Worm (Caenorhabditis elegans) whole organism, L1 larva: ENCODE measurements around the gene hpo-26.
A peak's percentile ranks its signal among the peaks of the same experiment; 100 is the strongest.

Source experiments
- C16A3.4 ChIP-seq: fragments of 150-350 bp; optimal IDR thresholded peaks from 2 replicates; lab custom pipeline; 2014; ENCODE audit warnings: missing biosample characterization, missing genetic modification characterization
- C34B4.2 ChIP-seq: sonication (generic microtip); optimal IDR thresholded peaks from 2 replicates; lab custom pipeline; 2017; ENCODE audit warnings: mild to moderate bottlenecking, missing genetic modification characterization, missing compliant biosample characterization
- alr-1 ChIP-seq: fragments of 200-800 bp; sonication (Bioruptor generic); optimal IDR thresholded peaks from 2 replicates; lab custom pipeline; 2018; ENCODE audit warnings: borderline replicate concordance, mild to moderate bottlenecking, missing genetic modification characterization, missing compliant biosample characterization
- blmp-1 ChIP-seq: fragments of 150-350 bp; optimal IDR thresholded peaks from 2 replicates; lab custom pipeline; 2014; ENCODE audit warnings: missing biosample characterization, missing genetic modification characterization
- ceh-82 ChIP-seq, 3 experiments: fragments of 150-350 bp in 1 of 3; sonication (generic microtip) in 2 of 3; optimal IDR thresholded peaks; 2 replicates each; lab custom pipeline; 2014 to 2017; ENCODE audit warnings: missing biosample characterization in 3 of 3, missing genetic modification characterization in 3 of 3
- ceh-88 ChIP-seq: fragments of 200-800 bp; sonication (Bioruptor generic); IDR thresholded peaks from 2 replicates; pipeline ENCODE4 v1.3.6; 2022; ENCODE audit warnings: missing genetic modification characterization, missing compliant biosample characterization
- dpl-1 ChIP-seq, 3 experiments: fragments of 150-350 bp in 2 of 3; sonication (generic microtip) in 1 of 3; optimal IDR thresholded peaks; 2 replicates each; lab custom pipeline; 2014 to 2017; ENCODE audit warnings: missing biosample characterization in 3 of 3, missing genetic modification characterization in 3 of 3, missing genetic modification reagents in 3 of 3
- dsc-1 ChIP-seq: sonication (generic microtip); optimal IDR thresholded peaks from 2 replicates; lab custom pipeline; 2016; ENCODE audit warnings: mild to moderate bottlenecking, missing genetic modification characterization, missing compliant biosample characterization
- efl-1 ChIP-seq, 4 experiments: fragments of 150-350 bp; optimal IDR thresholded peaks in 3 of 4; peaks in 1 of 4; 1 replicate in 1 of 4; 2 replicates in 3 of 4; lab custom pipeline; 2014; ENCODE audit warnings: missing biosample characterization in 2 of 4, missing genetic modification characterization in 2 of 4, missing genetic modification reagents in 2 of 4
- egl-27 ChIP-seq, 2 experiments: fragments of 150-350 bp in 1 of 2; sonication (generic microtip); optimal IDR thresholded peaks; 3 replicates each; lab custom pipeline; 2017 to 2018; ENCODE audit warnings: missing biosample characterization in 2 of 2, missing genetic modification characterization in 2 of 2, missing genetic modification reagents in 2 of 2
- elt-3 ChIP-seq, 6 experiments: fragments of 150-350 bp in 1 of 6; sonication (generic microtip); optimal IDR thresholded peaks; 2 replicates each; lab custom pipeline; 2017 to 2018; ENCODE audit warnings: missing biosample characterization in 6 of 6, missing genetic modification characterization in 6 of 6, inconsistent platforms in 1 of 6
- fkh-10 ChIP-seq: sonication (generic microtip); optimal IDR thresholded peaks from 2 replicates; lab custom pipeline; 2017; ENCODE audit warnings: missing biosample characterization, missing genetic modification reagents, missing genetic modification characterization
- fkh-4 ChIP-seq: sonication (generic microtip); optimal IDR thresholded peaks from 2 replicates; lab custom pipeline; 2016; ENCODE audit warnings: missing compliant biosample characterization, missing genetic modification characterization, borderline replicate concordance
- fos-1 ChIP-seq: fragments of 150-350 bp; optimal IDR thresholded peaks from 2 replicates; lab custom pipeline; 2014; ENCODE audit warnings: missing biosample characterization, missing genetic modification characterization
- grh-1 ChIP-seq: fragments of 200-800 bp; sonication (Bioruptor generic); IDR thresholded peaks from 2 replicates; pipeline ENCODE4 v1.3.6; 2022; ENCODE audit warnings: missing genetic modification reagents, missing genetic modification characterization, missing compliant biosample characterization
- hlh-17 ChIP-seq: fragments of 200-800 bp; sonication (Bioruptor generic); optimal IDR thresholded peaks from 2 replicates; lab custom pipeline; 2018; ENCODE audit warnings: missing genetic modification characterization, mild to moderate bottlenecking, missing compliant biosample characterization, moderate library complexity, borderline replicate concordance
- hlh-4 ChIP-seq: sonication (generic microtip); optimal IDR thresholded peaks from 2 replicates; lab custom pipeline; 2016; ENCODE audit warnings: mild to moderate bottlenecking, missing genetic modification characterization, missing compliant biosample characterization
- hpl-2 ChIP-seq: fragments of 150-350 bp; optimal IDR thresholded peaks from 2 replicates; lab custom pipeline; 2014; ENCODE audit warnings: missing biosample characterization, missing genetic modification reagents, missing genetic modification characterization
- lin-13 ChIP-seq: fragments of 150-350 bp; optimal IDR thresholded peaks from 2 replicates; lab custom pipeline; 2014; ENCODE audit warnings: missing biosample characterization, missing genetic modification reagents, missing genetic modification characterization
- lin-14 ChIP-seq: fragments of 200-800 bp; sonication (Bioruptor generic); optimal IDR thresholded peaks from 2 replicates; lab custom pipeline; 2018; ENCODE audit warnings: mild to moderate bottlenecking, missing genetic modification characterization, moderate library complexity, missing compliant biosample characterization
- lin-35 ChIP-seq, 2 experiments: fragments of 150-350 bp; optimal IDR thresholded peaks; 2 replicates each; lab custom pipeline; 2014; ENCODE audit warnings: missing biosample characterization in 2 of 2, missing genetic modification characterization in 2 of 2, missing genetic modification reagents in 2 of 2
- lsy-2 ChIP-seq, 2 experiments: fragments of 150-350 bp; optimal IDR thresholded peaks; 2 replicates each; lab custom pipeline; 2014; ENCODE audit warnings: missing biosample characterization in 2 of 2, missing genetic modification characterization in 2 of 2
- mab-9 ChIP-seq: fragments of 200-800 bp; sonication (Bioruptor generic); IDR thresholded peaks from 2 replicates; pipeline ENCODE4 v1.3.6; 2022; ENCODE audit warnings: missing genetic modification reagents, missing genetic modification characterization, missing compliant biosample characterization
- mep-1 ChIP-seq: fragments of 150-350 bp; optimal IDR thresholded peaks from 2 replicates; lab custom pipeline; 2014; ENCODE audit warnings: missing biosample characterization, missing genetic modification characterization
- nhr-11 ChIP-seq: fragments of 150-350 bp; optimal IDR thresholded peaks from 2 replicates; lab custom pipeline; 2014; ENCODE audit warnings: missing biosample characterization, missing genetic modification characterization
- nhr-12 ChIP-seq: sonication (generic microtip); optimal IDR thresholded peaks from 2 replicates; lab custom pipeline; 2017; ENCODE audit warnings: missing biosample characterization, missing genetic modification characterization
- nhr-19 ChIP-seq: fragments of 200-800 bp; sonication (Bioruptor generic); conservative IDR thresholded peaks from 2 replicates; pipeline ENCODE4 v1.3.6; 2022; ENCODE audit warnings: missing genetic modification characterization, missing compliant biosample characterization
- nhr-20 ChIP-seq: sonication (generic microtip); optimal IDR thresholded peaks from 2 replicates; lab custom pipeline; 2016; ENCODE audit warnings: mild to moderate bottlenecking, missing genetic modification characterization, missing compliant biosample characterization
- nhr-28 ChIP-seq: fragments of 150-350 bp; optimal IDR thresholded peaks from 2 replicates; lab custom pipeline; 2014; ENCODE audit warnings: missing biosample characterization, missing genetic modification characterization
- nhr-71 ChIP-seq: sonication (generic microtip); optimal IDR thresholded peaks from 2 replicates; lab custom pipeline; 2016; ENCODE audit warnings: mild to moderate bottlenecking, missing genetic modification characterization, moderate library complexity, missing compliant biosample characterization
- nhr-76 ChIP-seq: sonication (generic microtip); optimal IDR thresholded peaks from 2 replicates; lab custom pipeline; 2017; ENCODE audit warnings: missing biosample characterization, missing genetic modification characterization
- nhr-84 ChIP-seq: sonication (generic microtip); optimal IDR thresholded peaks from 2 replicates; lab custom pipeline; 2017; ENCODE audit warnings: missing biosample characterization, missing genetic modification characterization
- nhr-85 ChIP-seq: sonication (generic microtip); peaks from one replicate; lab custom pipeline; 2016; ENCODE audit warnings: missing genetic modification characterization, inconsistent platforms, missing compliant biosample characterization
- nhr-90 ChIP-seq: sonication (generic microtip); optimal IDR thresholded peaks from 2 replicates; lab custom pipeline; 2016; ENCODE audit warnings: mild to moderate bottlenecking, missing genetic modification characterization, missing compliant biosample characterization; ENCODE audit not compliant: poor library complexity
- pag-3 ChIP-seq: sonication (generic microtip); optimal IDR thresholded peaks from 2 replicates; lab custom pipeline; 2017; ENCODE audit warnings: missing genetic modification characterization, mild to moderate bottlenecking, missing compliant biosample characterization, antibody characterized with exemption, borderline replicate concordance; ENCODE audit not compliant: insufficient read depth
- rnt-1 ChIP-seq: sonication (generic microtip); optimal IDR thresholded peaks from 2 replicates; lab custom pipeline; 2016; ENCODE audit warnings: mild to moderate bottlenecking, missing genetic modification characterization, moderate library complexity, missing compliant biosample characterization
- skn-1 ChIP-seq: fragments of 150-350 bp; optimal IDR thresholded peaks from 2 replicates; lab custom pipeline; 2014; ENCODE audit warnings: missing biosample characterization, missing genetic modification characterization
- snu-23 ChIP-seq: sonication (generic microtip); optimal IDR thresholded peaks from 2 replicates; lab custom pipeline; 2016; ENCODE audit warnings: missing genetic modification characterization, missing compliant biosample characterization
- sup-37 ChIP-seq: fragments of 200-800 bp; sonication (Bioruptor generic); optimal IDR thresholded peaks from 2 replicates; lab custom pipeline; 2018; ENCODE audit warnings: mild to moderate bottlenecking, missing genetic modification characterization, missing compliant biosample characterization
- swsn-7 ChIP-seq: sonication (generic microtip); optimal IDR thresholded peaks from 2 replicates; lab custom pipeline; 2016; ENCODE audit warnings: missing genetic modification characterization, missing compliant biosample characterization
- tbx-2 ChIP-seq: sonication (generic microtip); optimal IDR thresholded peaks from 2 replicates; lab custom pipeline; 2016; ENCODE audit warnings: missing genetic modification characterization, missing compliant biosample characterization
- unc-130 ChIP-seq: fragments of 150-350 bp; optimal IDR thresholded peaks from 2 replicates; lab custom pipeline; 2017; ENCODE audit warnings: missing biosample characterization, missing genetic modification characterization, inconsistent platforms
- unc-30 ChIP-seq: sonication (generic microtip); optimal IDR thresholded peaks from 2 replicates; lab custom pipeline; 2017; ENCODE audit warnings: missing biosample characterization, missing genetic modification characterization
- xbp-1 ChIP-seq: sonication (generic microtip); optimal IDR thresholded peaks from 2 replicates; lab custom pipeline; 2016; ENCODE audit warnings: missing genetic modification characterization, missing compliant biosample characterization

hpo-26 gene

ce11 chrV:6503158-6503557, 29.7 kb downstream of the hpo-26 start:
- TF ChIP-seq swsn-7 (tag; lab: Kevin White, UChicago) (no peak), lin-35 (GFP tag; optimal IDR thresholded peaks at IDR 0.05; lab: Kevin White, UChicago) (peak in 1 of 2 experiments; percentile 55), elt-3 (tag; optimal IDR thresholded peaks at IDR 0.05; lab: Kevin White, UChicago) (peak in 4 of 6 experiments; percentile 11 to 86 (median 61)), nhr-90 (tag; lab: Kevin White, UChicago) (no peak), ceh-88 (GFP tag; lab: Robert Waterston, UW) (no peak), lin-13 (GFP tag; lab: Kevin White, UChicago) (no peak), hlh-17 (GFP tag; lab: Kevin White, UChicago) (no peak), nhr-71 (tag; lab: Kevin White, UChicago) (peak; percentile 64), nhr-76 (tag; lab: Kevin White, UChicago) (no peak), grh-1 (GFP tag; lab: Robert Waterston, UW) (peak; percentile 6; the same call in 1 of the 2 replicates), nhr-84 (no peak), hpl-2 (no peak), C34B4.2 (no peak), lin-14 (GFP tag; lab: Kevin White, UChicago) (peak; percentile 69), C16A3.4 (tag; lab: Kevin White, UChicago) (no peak), alr-1 (tag; lab: Kevin White, UChicago) (no peak), pag-3 (tag; lab: Kevin White, UChicago) (peak; percentile 32), lsy-2 (tag; optimal IDR thresholded peaks at IDR 0.05; lab: Kevin White, UChicago) (peak in 1 of 2 experiments; percentile 49), efl-1 (optimal IDR thresholded peaks at IDR 0.05; lab: Kevin White, UChicago) (no peak), efl-1 (GFP tag; optimal IDR thresholded peaks at IDR 0.05 in 1 of 2; lab: Kevin White, UChicago) (peak in 1 of 2 experiments; percentile 94), nhr-85 (peak; percentile 91), nhr-28 (tag; lab: Kevin White, UChicago) (no peak), nhr-12 (tag; lab: Kevin White, UChicago) (no peak), nhr-20 (tag; lab: Kevin White, UChicago) (peak; percentile 74), mep-1 (tag; lab: Kevin White, UChicago) (peak; percentile 12), skn-1 (tag; lab: Kevin White, UChicago) (no peak), fkh-4 (tag; lab: Kevin White, UChicago) (no peak), xbp-1 (tag; lab: Kevin White, UChicago) (no peak), nhr-11 (tag; lab: Kevin White, UChicago) (no peak), unc-30 (tag; lab: Kevin White, UChicago) (no peak), egl-27 (tag; optimal IDR thresholded peaks at IDR 0.05; lab: Kevin White, UChicago) (no peak), fos-1 (tag; lab: Kevin White, UChicago) (no peak), mab-9 (no peak), unc-130 (tag; lab: Kevin White, UChicago) (no peak), tbx-2 (tag; lab: Kevin White, UChicago) (peak; percentile 18), blmp-1 (tag; lab: Kevin White, UChicago) (peak; percentile 80), dpl-1 (GFP tag; optimal IDR thresholded peaks at IDR 0.05; lab: Kevin White, UChicago) (no peak), nhr-19 (GFP tag; lab: Robert Waterston, UW) (peak; percentile 32; the same call in 1 of the 2 replicates), sup-37 (GFP tag; lab: Kevin White, UChicago) (no peak), hlh-4 (tag; lab: Kevin White, UChicago) (no peak), ceh-82 (tag; optimal IDR thresholded peaks at IDR 0.05; lab: Kevin White, UChicago) (no peak), snu-23 (GFP tag; lab: Kevin White, UChicago) (peak; percentile 42), fkh-10 (GFP tag; lab: Kevin White, UChicago) (no peak), dsc-1 (tag; lab: Kevin White, UChicago) (no peak), rnt-1 (tag; lab: Kevin White, UChicago) (no peak)
